Worm (Caenorhabditis elegans) whole organism, mixed stage, embryonic: ENCODE results near the gene F32H5.1.

Experiments
- elt-3 ChIP-seq: fragments of 150-350 bp; optimal IDR thresholded peaks from 2 replicates; lab custom pipeline; 2014; ENCODE audit warnings: missing biosample characterization, missing genetic modification characterization
- nhr-237 ChIP-seq: fragments of 150-350 bp; optimal IDR thresholded peaks from 2 replicates; lab custom pipeline; 2014; ENCODE audit warnings: missing biosample characterization, missing genetic modification characterization
- snpc-4 ChIP-seq: fragments of 150-350 bp; optimal IDR thresholded peaks from 2 replicates; lab custom pipeline; 2014; ENCODE audit warnings: missing biosample characterization, missing genetic modification characterization
- ztf-11 ChIP-seq: fragments of 150-350 bp; optimal IDR thresholded peaks from 2 replicates; lab custom pipeline; 2014; ENCODE audit warnings: missing biosample characterization, missing genetic modification characterization

DNA sequence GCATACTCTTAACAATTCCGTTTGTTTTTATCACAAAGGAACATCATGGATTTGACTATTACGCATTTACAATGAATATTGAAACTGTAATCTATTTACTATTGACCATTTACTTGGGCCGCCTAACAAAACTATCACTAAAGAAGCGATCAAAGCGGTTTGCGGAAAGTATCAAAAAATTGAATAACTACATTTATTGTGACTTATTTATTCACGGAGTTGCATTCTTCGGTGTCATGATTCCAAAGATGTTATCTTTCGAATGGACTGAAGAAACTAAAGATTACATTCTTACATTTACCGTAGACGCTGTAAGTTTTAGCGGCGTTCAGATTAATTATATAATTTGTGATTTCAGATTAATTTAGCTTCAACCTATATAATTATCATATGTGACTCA lies 6.4 kb upstream of the F32H5.1 start:
- TF ChIP-seq elt-3 (tag; lab: Kevin White, UChicago) (no peak), ztf-11 (no peak), snpc-4 (tag; lab: Kevin White, UChicago) (no peak), nhr-237 (tag; lab: Kevin White, UChicago) (no peak)
